Fruit fly (Drosophila melanogaster): ENCODE results near the gene Sirt7.

dm6 chr3R:29054047-29054446 is 1.7 kb upstream of the Sirt7 start, which contains the start of gene CG11843:
- no peak for TF ChIP-seq CG1024 (GFP tag; IDR thresholded peaks at IDR 0.05)
- no peak for TF ChIP-seq dpn (GFP tag; optimal IDR thresholded peaks at IDR 0.05)
- no peak for TF ChIP-seq crc (GFP tag; optimal IDR thresholded peaks at IDR 0.05)
- TF ChIP-seq CG15073 (GFP tag; optimal IDR thresholded peaks at IDR 0.05) = no peak
- TF ChIP-seq CG15601 (tag; optimal IDR thresholded peaks at IDR 0.05) = no peak
- TF ChIP-seq CG8290 (GFP tag; optimal IDR thresholded peaks at IDR 0.05) = no peak
- no peak for TF ChIP-seq CG8290 (tag; optimal IDR thresholded peaks at IDR 0.05)
- TF ChIP-seq CG7987 (GFP tag; optimal IDR thresholded peaks at IDR 0.05) = no peak

Data from whole organism, embryonic.